ENCODE assay signal across 1 fruit fly cellular context in the genomic region with DNA sequence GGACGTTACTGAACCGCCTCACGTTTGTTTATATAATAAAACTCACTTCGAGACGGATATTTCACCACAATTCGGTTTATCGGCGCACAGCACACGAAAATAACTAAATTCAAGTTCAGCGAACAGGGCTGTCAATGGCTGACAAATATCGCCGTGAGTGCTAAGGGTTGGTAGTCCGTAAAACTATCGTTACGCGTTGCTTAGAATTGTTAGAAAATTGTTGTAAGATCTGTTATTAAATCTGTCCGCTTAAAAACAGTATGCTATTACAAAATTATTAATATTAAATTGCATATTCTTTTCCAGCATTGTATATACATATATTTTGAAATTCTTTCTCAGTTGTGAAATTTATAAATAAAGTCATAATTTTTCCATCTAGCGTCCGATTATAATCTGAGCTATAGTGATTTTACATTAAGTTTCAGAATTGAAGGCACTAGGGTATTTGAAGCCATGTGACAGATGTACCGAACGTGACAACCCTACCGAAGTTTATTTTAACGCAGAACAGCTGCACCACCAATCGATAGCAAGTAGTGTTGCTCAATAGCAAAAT.
TF ChIP-seq lines count a peak whose summit lies in the region.

A gene (minus strand): TSS at position 120 of the 559 bp plus-strand sequence.

TF ChIP-seq in whole organism, embryonic, 481 proteins besides CTCF, POLR2A, EP300 and RAD21 (continued from another document and continues in another):
- TF ChIP-seq zfh1 (GFP tag; IDR thresholded peaks at IDR 0.05; lab: Robert Waterston, UW) (peak; percentile 51; the same call in 2 of the 3 replicates), zen (tag; optimal IDR thresholded peaks at IDR 0.05; lab: Kevin White, UChicago) (peak; percentile 76), CG2129 (GFP tag; IDR thresholded peaks at IDR 0.05; lab: Robert Waterston, UW; ENCODE audit: partially characterized antibody) (no peak; the same call in 1 of the 2 replicates), CG12104 (GFP tag; optimal IDR thresholded peaks at IDR 0.05; lab: Kevin White, UChicago) (peak; percentile 74), sug (tag; optimal IDR thresholded peaks at IDR 0.05; lab: Kevin White, UChicago) (peak; percentile 84), Sry-β (GFP tag; optimal IDR thresholded peaks at IDR 0.05; lab: Kevin White, UChicago) (peak; percentile 20), CG15269 (tag; optimal IDR thresholded peaks at IDR 0.05; lab: Kevin White, UChicago) (peak; percentile 83), CG7745 (tag; optimal IDR thresholded peaks at IDR 0.05; lab: Kevin White, UChicago) (no peak), Dbx (GFP tag; IDR thresholded peaks at IDR 0.05; lab: Robert Waterston, UW) (peak; percentile 74; the same call in 2 of the 3 replicates), CG10366 (GFP tag; IDR thresholded peaks at IDR 0.05; lab: Robert Waterston, UW) (peak; percentile 66), CG18764 (GFP tag; optimal IDR thresholded peaks at IDR 0.05; lab: Kevin White, UChicago) (peak; percentile 80), CG6654 (GFP tag; optimal IDR thresholded peaks at IDR 0.05; lab: Kevin White, UChicago) (peak; percentile 41), CG7928 (GFP tag; optimal IDR thresholded peaks at IDR 0.05; lab: Kevin White, UChicago) (peak; percentile 62), vfl (GFP tag; optimal IDR thresholded peaks at IDR 0.05; lab: Kevin White, UChicago) (peak; percentile 73), CG31441 (GFP tag; IDR thresholded peaks at IDR 0.05; lab: Robert Waterston, UW) (peak; percentile 90), CG18476 (GFP tag; optimal IDR thresholded peaks at IDR 0.05; lab: Kevin White, UChicago) (peak; percentile 85), CG17359 (tag; optimal IDR thresholded peaks at IDR 0.05; lab: Kevin White, UChicago) (peak; percentile 73), stc (GFP tag; IDR thresholded peaks at IDR 0.05; lab: Robert Waterston, UW) (no peak), twi (tag; optimal IDR thresholded peaks at IDR 0.05; lab: Kevin White, UChicago) (peak; percentile 75), Dp (GFP tag; optimal IDR thresholded peaks at IDR 0.05; lab: Kevin White, UChicago) (peak; percentile 19), unpg (GFP tag; optimal IDR thresholded peaks at IDR 0.05; lab: Kevin White, UChicago) (peak; percentile 64), danr (GFP tag; IDR thresholded peaks at IDR 0.05; lab: Robert Waterston, UW) (peak; percentile 33; the same call in 1 of the 2 replicates), CG30403 (GFP tag; optimal IDR thresholded peaks at IDR 0.05; lab: Kevin White, UChicago) (peak; percentile 93), CG13424 (tag; optimal IDR thresholded peaks at IDR 0.05; lab: Kevin White, UChicago) (peak; percentile 88), unc-4 (GFP tag; IDR thresholded peaks at IDR 0.05; lab: Robert Waterston, UW; ENCODE audit: partially characterized antibody) (peak; percentile 76), pb (GFP tag; optimal IDR thresholded peaks at IDR 0.05; lab: Kevin White, UChicago) (no peak), CG6689 (GFP tag; IDR thresholded peaks at IDR 0.05; lab: Robert Waterston, UW) (peak; percentile 74), CG1647 (GFP tag; optimal IDR thresholded peaks at IDR 0.05; lab: Kevin White, UChicago) (peak; percentile 63), CG6791 (GFP tag; IDR thresholded peaks at IDR 0.05; lab: Robert Waterston, UW; ENCODE audit: partially characterized antibody) (peak; percentile 64; the same call in 2 of the 3 replicates), chn (GFP tag; optimal IDR thresholded peaks at IDR 0.05; lab: Kevin White, UChicago) (peak; percentile 81), sima (GFP tag; optimal IDR thresholded peaks at IDR 0.05; lab: Kevin White, UChicago) (no peak), slbo (GFP tag; IDR thresholded peaks at IDR 0.05; lab: Robert Waterston, UW) (peak; percentile 80), ranshi (GFP tag; IDR thresholded peaks at IDR 0.05; lab: Robert Waterston, UW) (peak; percentile 37; the same call in 1 of the 2 replicates), gt (GFP tag; IDR thresholded peaks at IDR 0.05; lab: Robert Waterston, UW) (no peak; the same call in 1 of the 2 replicates), CHES-1-like (GFP tag; optimal IDR thresholded peaks at IDR 0.05; lab: Kevin White, UChicago) (peak; percentile 10), ftz-f1 (GFP tag; optimal IDR thresholded peaks at IDR 0.05; lab: Kevin White, UChicago) (peak; percentile 67), CG3847 (GFP tag; IDR thresholded peaks at IDR 0.05; lab: Robert Waterston, UW) (peak; percentile 83), sd (tag; optimal IDR thresholded peaks at IDR 0.05; lab: Kevin White, UChicago) (peak; percentile 63), CG2116 (GFP tag; optimal IDR thresholded peaks at IDR 0.05; lab: Kevin White, UChicago) (peak; percentile 67), gcm2 (GFP tag; optimal IDR thresholded peaks at IDR 0.05; lab: Kevin White, UChicago) (peak; percentile 32), Scr (GFP tag; IDR thresholded peaks at IDR 0.05; lab: Robert Waterston, UW; ENCODE audit: partially characterized antibody) (peak; percentile 84), lmd (GFP tag; IDR thresholded peaks at IDR 0.05; lab: Robert Waterston, UW) (peak; percentile 77), gro (GFP tag; optimal IDR thresholded peaks at IDR 0.05; lab: Kevin White, UChicago) (peak; percentile 31), CG2199 (GFP tag; IDR thresholded peaks at IDR 0.05; lab: Robert Waterston, UW) (no peak), fru (optimal IDR thresholded peaks at IDR 0.05; lab: Kevin White, UChicago) (no peak), Gsc (GFP tag; IDR thresholded peaks at IDR 0.05; lab: Robert Waterston, UW) (no peak), CG42726 (GFP tag; IDR thresholded peaks at IDR 0.05; lab: Robert Waterston, UW; ENCODE audit: partially characterized antibody) (0 out of 2 replicates have a peak, but pooled peaks have one; percentile 25), E2f1 (GFP tag; IDR thresholded peaks at IDR 0.05; lab: Robert Waterston, UW) (peak; percentile 69), amos (GFP tag; IDR thresholded peaks at IDR 0.05; lab: Robert Waterston, UW; ENCODE audit: partially characterized antibody) (peak; percentile 71; the same call in 1 of the 2 replicates), CG10654 (GFP tag; optimal IDR thresholded peaks at IDR 0.05; lab: Kevin White, UChicago) (peak; percentile 78), pan (optimal IDR thresholded peaks at IDR 0.05; lab: Kevin White, UChicago) (no peak), pan (GFP tag; optimal IDR thresholded peaks at IDR 0.05 in 1 of 2, IDR thresholded peaks at IDR 0.05 in 1 of 2) (peak in 1 of 2 experiments; percentile 65), Antp (GFP tag; optimal IDR thresholded peaks at IDR 0.05; lab: Kevin White, UChicago) (peak; percentile 57), Nf-YB (GFP tag; optimal IDR thresholded peaks at IDR 0.05; lab: Kevin White, UChicago) (peak; percentile 53), bbx (GFP tag; IDR thresholded peaks at IDR 0.05; lab: Robert Waterston, UW; ENCODE audit: partially characterized antibody) (peak; percentile 58), mirr (GFP tag; optimal IDR thresholded peaks at IDR 0.05; lab: Kevin White, UChicago) (no peak), gce (GFP tag; IDR thresholded peaks at IDR 0.05; lab: Robert Waterston, UW) (no peak), CG2120 (GFP tag; optimal IDR thresholded peaks at IDR 0.05; lab: Kevin White, UChicago) (peak; percentile 86), CG16779 (GFP tag; IDR thresholded peaks at IDR 0.05; lab: Robert Waterston, UW) (no peak), Dad (GFP tag; optimal IDR thresholded peaks at IDR 0.05; lab: Kevin White, UChicago) (peak; percentile 49), tio (GFP tag; optimal IDR thresholded peaks at IDR 0.05; lab: Kevin White, UChicago) (peak; percentile 89), eve (GFP tag; optimal IDR thresholded peaks at IDR 0.05; lab: Kevin White, UChicago) (peak in 1 of 2 experiments; percentile 96), cad (GFP tag; optimal IDR thresholded peaks at IDR 0.05; lab: Kevin White, UChicago) (no peak), org-1 (GFP tag; optimal IDR thresholded peaks at IDR 0.05; lab: Kevin White, UChicago) (peak; percentile 71), Hr78 (GFP tag; optimal IDR thresholded peaks at IDR 0.05; lab: Kevin White, UChicago) (peak in 1 of 2 experiments; percentile 40), CG9797 (GFP tag; optimal IDR thresholded peaks at IDR 0.05; lab: Kevin White, UChicago) (peak; percentile 2), gcm (GFP tag; optimal IDR thresholded peaks at IDR 0.05; lab: Kevin White, UChicago) (peak; percentile 69), usp (GFP tag; optimal IDR thresholded peaks at IDR 0.05; lab: Kevin White, UChicago) (no peak), Poxn (GFP tag; IDR thresholded peaks at IDR 0.05; lab: Robert Waterston, UW) (peak; percentile 15; the same call in 1 of the 2 replicates), abd-A (tag; optimal IDR thresholded peaks at IDR 0.05; lab: Kevin White, UChicago) (peak; percentile 56), wdn (GFP tag; IDR thresholded peaks at IDR 0.05; lab: Robert Waterston, UW) (no peak), Sox100B (GFP tag; optimal IDR thresholded peaks at IDR 0.05; lab: Kevin White, UChicago) (peak; percentile 90), zf30C (GFP tag; optimal IDR thresholded peaks at IDR 0.05; lab: Kevin White, UChicago) (no peak), CG6175 (GFP tag; IDR thresholded peaks at IDR 0.05; lab: Robert Waterston, UW) (no peak), CG1024 (GFP tag; IDR thresholded peaks at IDR 0.05; lab: Robert Waterston, UW) (peak; percentile 3; the same call in 1 of the 2 replicates), CG3995 (GFP tag; optimal IDR thresholded peaks at IDR 0.05; lab: Kevin White, UChicago) (peak; percentile 58), CG4854 (GFP tag; optimal IDR thresholded peaks at IDR 0.05; lab: Kevin White, UChicago) (peak; percentile 56), zfh2 (GFP tag; optimal IDR thresholded peaks at IDR 0.05; lab: Kevin White, UChicago) (peak; percentile 86), CG8281 (tag; optimal IDR thresholded peaks at IDR 0.05; lab: Kevin White, UChicago) (peak; percentile 65), nerfin-1 (tag; optimal IDR thresholded peaks at IDR 0.05; lab: Kevin White, UChicago) (peak; percentile 75), cg (GFP tag; optimal IDR thresholded peaks at IDR 0.05; lab: Kevin White, UChicago) (no peak), CG2712 (tag; optimal IDR thresholded peaks at IDR 0.05; lab: Kevin White, UChicago) (peak; percentile 84), Tbp (GFP tag; optimal IDR thresholded peaks at IDR 0.05; lab: Kevin White, UChicago) (no peak), bigmax (GFP tag; optimal IDR thresholded peaks at IDR 0.05; lab: Kevin White, UChicago) (no peak), CG10979 (tag; optimal IDR thresholded peaks at IDR 0.05; lab: Kevin White, UChicago) (peak; percentile 79), CG17186 (GFP tag; optimal IDR thresholded peaks at IDR 0.05; lab: Kevin White, UChicago) (peak; percentile 4), Sin3A (optimal IDR thresholded peaks at IDR 0.05; lab: Kevin White, UChicago) (peak; percentile 57), CG17612 (GFP tag; IDR thresholded peaks at IDR 0.05; lab: Robert Waterston, UW) (no peak), tap (tag; optimal IDR thresholded peaks at IDR 0.05; lab: Kevin White, UChicago) (peak; percentile 62), CG1603 (tag; optimal IDR thresholded peaks at IDR 0.05; lab: Kevin White, UChicago) (peak; percentile 24), kah (GFP tag; optimal IDR thresholded peaks at IDR 0.05; lab: Kevin White, UChicago) (peak; percentile 45), CG4424 (GFP tag; optimal IDR thresholded peaks at IDR 0.05; lab: Kevin White, UChicago) (peak; percentile 82), lilli (GFP tag; optimal IDR thresholded peaks at IDR 0.05; lab: Kevin White, UChicago) (peak; percentile 85), CG31388 (GFP tag; optimal IDR thresholded peaks at IDR 0.05; lab: Kevin White, UChicago) (peak; percentile 62), CG4282 (GFP tag; optimal IDR thresholded peaks at IDR 0.05; lab: Kevin White, UChicago) (no peak), Stat92E (GFP tag; optimal IDR thresholded peaks at IDR 0.05; lab: Kevin White, UChicago) (peak in 1 of 3 experiments; percentile 53), Lhr (GFP tag; optimal IDR thresholded peaks at IDR 0.05; lab: Kevin White, UChicago) (peak; percentile 47), Mrtf (GFP tag; IDR thresholded peaks at IDR 0.05; lab: Robert Waterston, UW) (peak; percentile 64; the same call in 2 of the 3 replicates), CG11247 (GFP tag; IDR thresholded peaks at IDR 0.05; lab: Robert Waterston, UW) (no peak; the same call in 1 of the 2 replicates), NfI (GFP tag; optimal IDR thresholded peaks at IDR 0.05; lab: Kevin White, UChicago) (peak; percentile 81), ara (GFP tag; IDR thresholded peaks at IDR 0.05; lab: Robert Waterston, UW) (no peak; the same call in 1 of the 2 replicates), sc (optimal IDR thresholded peaks at IDR 0.05; lab: Kevin White, UChicago) (no peak), sc (GFP tag; optimal IDR thresholded peaks at IDR 0.05; lab: Kevin White, UChicago) (peak; percentile 63), CG33557 (GFP tag; optimal IDR thresholded peaks at IDR 0.05; lab: Kevin White, UChicago) (peak; percentile 76), slp2 (GFP tag; optimal IDR thresholded peaks at IDR 0.05; lab: Kevin White, UChicago) (peak; percentile 38), hbn (GFP tag; IDR thresholded peaks at IDR 0.05; lab: Robert Waterston, UW; ENCODE audit: partially characterized antibody) (peak; percentile 73), CG1832 (GFP tag; optimal IDR thresholded peaks at IDR 0.05; lab: Kevin White, UChicago) (no peak), sob (GFP tag; IDR thresholded peaks at IDR 0.05; lab: Robert Waterston, UW) (peak; percentile 59; the same call in 1 of the 2 replicates), CG3838 (GFP tag; optimal IDR thresholded peaks at IDR 0.05; lab: Kevin White, UChicago) (peak; percentile 30), CG31224 (GFP tag; IDR thresholded peaks at IDR 0.05; lab: Robert Waterston, UW) (peak; percentile 43; the same call in 1 of the 2 replicates), prd (optimal IDR thresholded peaks at IDR 0.05; lab: Kevin White, UChicago) (no peak), prd (GFP tag; IDR thresholded peaks at IDR 0.05; lab: Robert Waterston, UW) (peak; percentile 79), jing (GFP tag; optimal IDR thresholded peaks at IDR 0.05; lab: Kevin White, UChicago) (peak; percentile 35), CG7963 (GFP tag; IDR thresholded peaks at IDR 0.05; lab: Robert Waterston, UW; ENCODE audit: partially characterized antibody) (peak; percentile 47; the same call in 1 of the 3 replicates), Ets65A (GFP tag; lab: Kevin White, UChicago) (peak; percentile 96), Mes4 (GFP tag; optimal IDR thresholded peaks at IDR 0.05; lab: Kevin White, UChicago) (no peak), sna (GFP tag; IDR thresholded peaks at IDR 0.05; lab: Robert Waterston, UW; ENCODE audit: partially characterized antibody) (peak; percentile 75), CG10462 (GFP tag; optimal IDR thresholded peaks at IDR 0.05; lab: Kevin White, UChicago) (peak; percentile 8), Rx (GFP tag; IDR thresholded peaks at IDR 0.05; lab: Robert Waterston, UW) (0 out of 2 replicates have a peak, but pooled peaks have one; percentile 33), CG10147 (GFP tag; optimal IDR thresholded peaks at IDR 0.05; lab: Kevin White, UChicago) (peak; percentile 77)
